Worm (Caenorhabditis elegans): Measurements from ENCODE around the gene ins-17.

ins-17 gene

DNA sequence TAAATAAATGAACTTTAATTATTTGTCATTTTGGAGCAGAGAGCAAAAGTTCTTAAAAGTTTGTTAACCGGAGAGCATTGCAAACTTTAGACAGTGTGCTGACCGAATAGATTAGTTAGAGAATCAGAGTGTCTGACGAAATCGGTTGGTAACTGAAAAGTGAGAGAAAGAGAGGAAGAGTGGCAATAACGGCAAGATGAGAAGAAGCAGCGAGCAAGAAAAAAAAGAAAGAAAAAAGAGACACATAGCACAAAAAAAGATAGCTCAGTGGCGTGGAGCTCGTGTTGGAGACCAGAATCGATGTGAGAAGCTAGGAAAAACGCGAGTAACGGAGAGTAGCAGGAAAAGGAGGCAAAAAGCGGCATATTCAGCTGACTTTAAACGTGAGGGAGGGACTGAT is 27.0 kb upstream of the ins-17 start:
- no peak for TF ChIP-seq zip-4 (GFP tag; optimal IDR thresholded peaks at IDR 0.05)
- no peak for TF ChIP-seq hlh-17 (GFP tag; optimal IDR thresholded peaks at IDR 0.05; ENCODE audit: borderline replicate concordance)
- TF ChIP-seq ceh-8 (GFP tag; optimal IDR thresholded peaks at IDR 0.05), result no peak
- no peak for TF ChIP-seq ceh-63 (GFP tag; optimal IDR thresholded peaks at IDR 0.05)
- TF ChIP-seq mab-9 (GFP tag; IDR thresholded peaks at IDR 0.05), result no peak
- TF ChIP-seq C16A3.4 (tag; optimal IDR thresholded peaks at IDR 0.05), result peak; percentile 31
- no peak for TF ChIP-seq elt-2 (tag; optimal IDR thresholded peaks at IDR 0.05)
- TF ChIP-seq egl-27 (tag; optimal IDR thresholded peaks at IDR 0.05), result peak in 1 of 2 experiments; percentile 13
- no peak for TF ChIP-seq ama-1 (optimal IDR thresholded peaks at IDR 0.05)
- TF ChIP-seq alr-1 (tag; optimal IDR thresholded peaks at IDR 0.05; ENCODE audit: borderline replicate concordance), result no peak
- TF ChIP-seq unc-86 (tag; optimal IDR thresholded peaks at IDR 0.05), result peak; percentile 8
- TF ChIP-seq lin-39 (tag; optimal IDR thresholded peaks at IDR 0.05), result no peak
- no peak for TF ChIP-seq F16B12.6 (tag; optimal IDR thresholded peaks at IDR 0.05)
- no peak for TF ChIP-seq lin-15B (tag; optimal IDR thresholded peaks at IDR 0.05)
- peak; percentile 86 for TF ChIP-seq lin-14 (GFP tag; optimal IDR thresholded peaks at IDR 0.05)
- no peak for TF ChIP-seq ceh-90 (tag; optimal IDR thresholded peaks at IDR 0.05)
- no peak for TF ChIP-seq mef-2 (tag; optimal IDR thresholded peaks at IDR 0.05)
- no peak for TF ChIP-seq unc-98 (GFP tag; IDR thresholded peaks at IDR 0.05)
- TF ChIP-seq efl-3 (GFP tag; optimal IDR thresholded peaks at IDR 0.05), result no peak
- TF ChIP-seq sptf-1 (tag; optimal IDR thresholded peaks at IDR 0.05), result no peak
- no peak for TF ChIP-seq nhr-12 (tag; optimal IDR thresholded peaks at IDR 0.05)
- peak; percentile 58 for TF ChIP-seq swsn-7 (tag; optimal IDR thresholded peaks at IDR 0.05)
- no peak for TF ChIP-seq pax-3 (tag; optimal IDR thresholded peaks at IDR 0.05)
- TF ChIP-seq blmp-1 (tag; optimal IDR thresholded peaks at IDR 0.05), result no peak
- TF ChIP-seq ets-5 (GFP tag; IDR thresholded peaks at IDR 0.05), result no peak
- peak; percentile 88 for TF ChIP-seq fkh-8 (tag; optimal IDR thresholded peaks at IDR 0.05)
- no peak for TF ChIP-seq hpl-2 (GFP tag; optimal IDR thresholded peaks at IDR 0.05)
- no peak for TF ChIP-seq C34B4.2 (tag; optimal IDR thresholded peaks at IDR 0.05)
- TF ChIP-seq nhr-47 (tag; optimal IDR thresholded peaks at IDR 0.05), result peak; percentile 60
- no peak for TF ChIP-seq C04F5.9 (tag; optimal IDR thresholded peaks at IDR 0.05)
- TF ChIP-seq grh-1 (GFP tag; IDR thresholded peaks at IDR 0.05), result no peak
- peak; percentile 49 for TF ChIP-seq mep-1 (tag; optimal IDR thresholded peaks at IDR 0.05)
- TF ChIP-seq sox-4 (tag; optimal IDR thresholded peaks at IDR 0.05), result no peak
- TF ChIP-seq fkh-10 (GFP tag; optimal IDR thresholded peaks at IDR 0.05), result peak; percentile 54
- TF ChIP-seq unc-62 (GFP tag; optimal IDR thresholded peaks at IDR 0.05), result no peak
- peak; percentile 45 for TF ChIP-seq xbp-1 (tag; optimal IDR thresholded peaks at IDR 0.05)
- TF ChIP-seq Y116A8C.19 (tag; optimal IDR thresholded peaks at IDR 0.05; ENCODE audit: borderline replicate concordance), result no peak
- no peak for TF ChIP-seq nhr-85 (tag)
- no peak for TF ChIP-seq unc-130 (tag; optimal IDR thresholded peaks at IDR 0.05)
- TF ChIP-seq ceh-88 (GFP tag; IDR thresholded peaks at IDR 0.05), result no peak
- TF ChIP-seq nhr-76 (tag; optimal IDR thresholded peaks at IDR 0.05), result no peak
- TF ChIP-seq ztf-11 (tag; optimal IDR thresholded peaks at IDR 0.05), result no peak
- no peak for TF ChIP-seq nhr-11 (tag; optimal IDR thresholded peaks at IDR 0.05)
- TF ChIP-seq dpl-1 (GFP tag; optimal IDR thresholded peaks at IDR 0.05), result peak; percentile 14 to 28 (median 24)
- TF ChIP-seq hlh-4 (tag; optimal IDR thresholded peaks at IDR 0.05), result no peak
- TF ChIP-seq lir-3 (tag; optimal IDR thresholded peaks at IDR 0.05; ENCODE audit: poor library complexity), result no peak
- no peak for TF ChIP-seq nhr-90 (tag; optimal IDR thresholded peaks at IDR 0.05; ENCODE audit: poor library complexity)
- TF ChIP-seq aly-2 (tag; optimal IDR thresholded peaks at IDR 0.05), result peak; percentile 32
- TF ChIP-seq nhr-77 (tag; optimal IDR thresholded peaks at IDR 0.05), result peak; percentile 56
- peak in 1 of 2 experiments; percentile 51 for TF ChIP-seq lin-35 (GFP tag; optimal IDR thresholded peaks at IDR 0.05)
- no peak for TF ChIP-seq ztf-4 (tag; optimal IDR thresholded peaks at IDR 0.05)
- TF ChIP-seq vab-15 (tag; optimal IDR thresholded peaks at IDR 0.05), result no peak
- TF ChIP-seq fkh-4 (tag; optimal IDR thresholded peaks at IDR 0.05; ENCODE audit: borderline replicate concordance), result no peak
- no peak for TF ChIP-seq snpc-4 (tag; optimal IDR thresholded peaks at IDR 0.05)

Data from whole organism, L1 larva.